Worm (Caenorhabditis elegans): Measurements from ENCODE around the gene Y19D2B.2.

ce11 chrII:10917174-10917573 is 6.9 kb upstream of the Y19D2B.2 start, which contains the start of gene F44F4.10:
- TF ChIP-seq ceh-18 (tag; optimal IDR thresholded peaks at IDR 0.05), result no peak
- TF ChIP-seq lin-11 (tag; optimal IDR thresholded peaks at IDR 0.05), result no peak
- no peak for TF ChIP-seq F13H6.1 (tag; optimal IDR thresholded peaks at IDR 0.05)
- TF ChIP-seq fax-1 (tag; optimal IDR thresholded peaks at IDR 0.05), result no peak
- TF ChIP-seq pag-3 (tag; optimal IDR thresholded peaks at IDR 0.05; ENCODE audit: borderline replicate concordance), result no peak
- TF ChIP-seq ceh-45 (GFP tag; IDR thresholded peaks at IDR 0.05), result no peak
- TF ChIP-seq elt-4 (tag; optimal IDR thresholded peaks at IDR 0.05), result no peak
